Worm (Caenorhabditis elegans): ENCODE results near the gene F09E5.16.
A peak's percentile ranks its signal among the peaks of the same experiment; 100 is the strongest.

F09E5.16 gene

DNA sequence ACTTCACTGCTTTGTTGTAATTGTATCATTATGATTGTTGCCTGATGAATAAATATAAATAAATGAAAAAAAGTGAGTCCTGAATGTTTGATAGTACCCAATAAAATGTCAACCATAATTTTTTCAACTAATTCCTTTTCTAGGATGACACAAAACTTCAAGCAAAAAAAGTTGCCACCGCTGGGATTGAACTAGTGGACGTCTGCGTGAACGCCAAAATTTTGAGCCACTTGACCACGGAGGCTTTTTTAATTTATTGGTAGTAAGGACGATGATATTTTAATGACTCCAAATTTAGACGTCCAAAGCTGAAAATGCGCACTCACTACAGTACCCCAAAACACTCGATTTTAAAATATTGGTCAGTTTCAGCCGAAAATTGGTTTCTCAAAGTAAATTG lies 11.9 kb downstream of the F09E5.16 start (continued):
- TF ChIP-seq unc-62 (GFP tag; optimal IDR thresholded peaks at IDR 0.05) (no peak), unc-130 (GFP tag; optimal IDR thresholded peaks at IDR 0.05) (peak; percentile 40), lin-40 (tag; optimal IDR thresholded peaks at IDR 0.05) (peak; percentile 9), B0019.2 (GFP tag; conservative IDR thresholded peaks at IDR 0.05) (no peak), K12H6.12 (tag; optimal IDR thresholded peaks at IDR 0.05) (no peak), C06A6.2 (GFP tag; conservative IDR thresholded peaks at IDR 0.05) (peak; percentile 50; the same call in 1 of the 2 replicates), nfya-1 (tag; optimal IDR thresholded peaks at IDR 0.05; ENCODE audit: borderline replicate concordance, insufficient read depth) (no peak), hlh-26 (GFP tag; conservative IDR thresholded peaks at IDR 0.05) (no peak), madf-3 (GFP tag; IDR thresholded peaks at IDR 0.05) (0 out of 2 replicates have a peak, but pooled peaks have one; percentile 77), ceh-91 (GFP tag; IDR thresholded peaks at IDR 0.05) (no peak), cebp-2 (GFP tag; IDR thresholded peaks at IDR 0.05) (0 out of 2 replicates have a peak, but pooled peaks have one; percentile 67), ztf-25 (GFP tag; IDR thresholded peaks at IDR 0.05) (peak; percentile 94), ceh-27 (GFP tag; optimal IDR thresholded peaks at IDR 0.05) (peak; percentile 9), madf-6 (GFP tag; IDR thresholded peaks at IDR 0.05) (peak; percentile 72), hmg-20 (GFP tag; IDR thresholded peaks at IDR 0.05) (peak; percentile 25; the same call in 1 of the 2 replicates), mel-28 (tag; optimal IDR thresholded peaks at IDR 0.05; ENCODE audit: borderline replicate concordance) (no peak), zim-3 (tag; optimal IDR thresholded peaks at IDR 0.05) (peak; percentile 90), cebp-1 (GFP tag; IDR thresholded peaks at IDR 0.05) (peak; percentile 39; the same call in 1 of the 2 replicates), cebp-1 (tag; optimal IDR thresholded peaks at IDR 0.05) (peak; percentile 66), lin-26 (GFP tag; IDR thresholded peaks at IDR 0.05) (peak; percentile 96), dox-1 (GFP tag; IDR thresholded peaks at IDR 0.05) (peak; percentile 73), F39B2.1 (GFP tag; IDR thresholded peaks at IDR 0.05) (no peak), let-526 (GFP tag; IDR thresholded peaks at IDR 0.05) (no peak), T26A5.8 (tag; optimal IDR thresholded peaks at IDR 0.05) (peak; percentile 78), ceh-40 (GFP tag; IDR thresholded peaks at IDR 0.05) (peak; percentile 90), atf-7 (tag; optimal IDR thresholded peaks at IDR 0.05) (peak; percentile 62), rcor-1 (GFP tag; IDR thresholded peaks at IDR 0.05) (no peak), ekl-4 (GFP tag; IDR thresholded peaks at IDR 0.05) (peak; percentile 69; the same call in 1 of the 2 replicates), attf-3 (GFP tag; conservative IDR thresholded peaks at IDR 0.05) (no peak), ztf-6 (GFP tag; IDR thresholded peaks at IDR 0.05) (no peak), gei-17 (GFP tag; optimal IDR thresholded peaks at IDR 0.05) (no peak), F52B5.7 (tag; optimal IDR thresholded peaks at IDR 0.05) (peak; percentile 92), B0035.1 (tag; optimal IDR thresholded peaks at IDR 0.05) (peak; percentile 0), ztf-18 (tag; optimal IDR thresholded peaks at IDR 0.05) (peak; percentile 46), bed-2 (GFP tag; IDR thresholded peaks at IDR 0.05) (no peak), nhr-27 (tag; optimal IDR thresholded peaks at IDR 0.05) (peak; percentile 69), chd-7 (tag; optimal IDR thresholded peaks at IDR 0.05) (peak; percentile 76), zfh-2 (GFP tag; conservative IDR thresholded peaks at IDR 0.05) (no peak), D2030.7 (GFP tag; IDR thresholded peaks at IDR 0.05) (peak; percentile 37; the same call in 1 of the 2 replicates), lag-1 (GFP tag; IDR thresholded peaks at IDR 0.05) (no peak), Y95B8A.8 (GFP tag; IDR thresholded peaks at IDR 0.05) (0 out of 2 replicates have a peak, but pooled peaks have one; percentile 75), attf-5 (GFP tag; optimal IDR thresholded peaks at IDR 0.05) (peak; percentile 65), dpl-1 (GFP tag; optimal IDR thresholded peaks at IDR 0.05) (no peak), rec-8 (tag; optimal IDR thresholded peaks at IDR 0.05) (peak; percentile 80 to 84), F49E8.2 (tag; optimal IDR thresholded peaks at IDR 0.05; ENCODE audit: insufficient read depth) (peak; percentile 60), ztf-3 (GFP tag; optimal IDR thresholded peaks at IDR 0.05) (no peak), egl-18 (GFP tag; IDR thresholded peaks at IDR 0.05) (no peak), pbrm-1 (GFP tag; IDR thresholded peaks at IDR 0.05) (peak; percentile 77)
